Worm (Caenorhabditis elegans): ENCODE results near the gene ttr-34.

ttr-34 gene

DNA sequence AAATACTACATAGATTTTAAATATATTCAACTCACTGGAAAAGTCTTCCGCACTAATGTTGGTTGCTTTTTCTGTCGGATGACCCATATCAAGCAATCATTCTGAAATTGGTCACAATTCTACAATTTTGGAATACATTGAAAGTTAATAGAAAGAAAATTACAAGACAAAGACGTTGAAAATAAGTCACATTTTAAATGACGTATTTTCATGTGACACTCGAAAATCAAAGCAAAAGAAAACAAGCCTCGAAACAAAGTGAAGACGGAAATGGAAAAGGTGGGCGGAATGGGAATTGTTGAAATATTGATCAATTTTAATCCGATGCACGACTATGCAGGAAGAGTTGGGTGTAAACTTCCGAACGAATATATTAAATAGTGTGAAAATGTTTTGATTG is 30.4 kb downstream of the ttr-34 start, which contains the start of gene mob-2:
Gene mob-2, minus strand, starts transcription at position 101 of the 400 bp plus-strand sequence.
- no peak for TF ChIP-seq sem-4 (tag; optimal IDR thresholded peaks at IDR 0.05)
- TF ChIP-seq ztf-4 (tag; optimal IDR thresholded peaks at IDR 0.05): no peak
- TF ChIP-seq Y55F3AM.14 (GFP tag; optimal IDR thresholded peaks at IDR 0.05): no peak
- TF ChIP-seq nhr-12 (tag; optimal IDR thresholded peaks at IDR 0.05): no peak
- TF ChIP-seq nhr-237 (tag; optimal IDR thresholded peaks at IDR 0.05): no peak
- TF ChIP-seq ztf-11 (tag; optimal IDR thresholded peaks at IDR 0.05): no peak
- TF ChIP-seq lin-39 (tag; optimal IDR thresholded peaks at IDR 0.05): no peak
- no peak for TF ChIP-seq nhr-6 (tag; optimal IDR thresholded peaks at IDR 0.05)
- TF ChIP-seq mbf-1 (tag; optimal IDR thresholded peaks at IDR 0.05): no peak
- TF ChIP-seq nhr-11 (tag; optimal IDR thresholded peaks at IDR 0.05): no peak
- no peak for TF ChIP-seq unc-62 (GFP tag; optimal IDR thresholded peaks at IDR 0.05)
- no peak for TF ChIP-seq sma-9 (GFP tag; optimal IDR thresholded peaks at IDR 0.05)
- no peak for TF ChIP-seq sma-9 (tag; optimal IDR thresholded peaks at IDR 0.05)
- no peak for TF ChIP-seq skn-1 (tag; optimal IDR thresholded peaks at IDR 0.05)
- no peak for TF ChIP-seq gmeb-1 (tag; optimal IDR thresholded peaks at IDR 0.05)
- no peak for TF ChIP-seq nhr-25 (tag; optimal IDR thresholded peaks at IDR 0.05)
- no peak for TF ChIP-seq ama-1 (optimal IDR thresholded peaks at IDR 0.05)
- no peak for TF ChIP-seq nhr-77 (tag; optimal IDR thresholded peaks at IDR 0.05)
- TF ChIP-seq unc-55 (GFP tag; optimal IDR thresholded peaks at IDR 0.05): no peak
- TF ChIP-seq aly-2 (tag; optimal IDR thresholded peaks at IDR 0.05): no peak

DNA sequence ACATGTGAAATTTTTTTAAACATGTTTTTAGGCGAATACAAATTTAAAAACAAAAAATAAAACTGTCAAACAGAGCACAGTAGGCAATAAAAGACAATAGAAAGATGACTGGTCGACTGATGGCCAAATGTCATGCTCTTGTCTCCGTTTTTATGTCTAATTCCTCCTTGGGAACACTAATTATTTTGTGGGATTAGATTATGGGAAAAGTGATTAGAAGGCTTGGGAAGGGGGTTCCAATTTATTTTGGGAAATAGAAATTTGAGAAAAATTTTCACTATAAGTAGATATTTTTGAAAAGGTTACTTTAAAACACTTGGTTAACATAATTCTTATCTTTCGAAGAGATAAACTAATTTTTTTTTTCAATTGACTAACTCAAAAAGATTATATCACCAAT is 31.2 kb downstream of the ttr-34 start:
- TF ChIP-seq blmp-1 (tag; optimal IDR thresholded peaks at IDR 0.05; ENCODE audit: insufficient read depth): no peak
- TF ChIP-seq R02D3.7 (tag; optimal IDR thresholded peaks at IDR 0.05): no peak
- TF ChIP-seq lin-39 (tag; optimal IDR thresholded peaks at IDR 0.05): no peak
- TF ChIP-seq ceh-16 (tag; optimal IDR thresholded peaks at IDR 0.05): no peak
- TF ChIP-seq mdl-1 (tag; optimal IDR thresholded peaks at IDR 0.05): no peak
- TF ChIP-seq lin-13 (GFP tag; optimal IDR thresholded peaks at IDR 0.05): no peak
- TF ChIP-seq Y55F3AM.14 (GFP tag; optimal IDR thresholded peaks at IDR 0.05): no peak
- TF ChIP-seq snpc-4 (tag; optimal IDR thresholded peaks at IDR 0.05): no peak
- TF ChIP-seq elt-1 (tag; optimal IDR thresholded peaks at IDR 0.05): no peak
- TF ChIP-seq gmeb-1 (tag; optimal IDR thresholded peaks at IDR 0.05): no peak
- no peak for TF ChIP-seq lin-11 (tag; optimal IDR thresholded peaks at IDR 0.05)

DNA sequence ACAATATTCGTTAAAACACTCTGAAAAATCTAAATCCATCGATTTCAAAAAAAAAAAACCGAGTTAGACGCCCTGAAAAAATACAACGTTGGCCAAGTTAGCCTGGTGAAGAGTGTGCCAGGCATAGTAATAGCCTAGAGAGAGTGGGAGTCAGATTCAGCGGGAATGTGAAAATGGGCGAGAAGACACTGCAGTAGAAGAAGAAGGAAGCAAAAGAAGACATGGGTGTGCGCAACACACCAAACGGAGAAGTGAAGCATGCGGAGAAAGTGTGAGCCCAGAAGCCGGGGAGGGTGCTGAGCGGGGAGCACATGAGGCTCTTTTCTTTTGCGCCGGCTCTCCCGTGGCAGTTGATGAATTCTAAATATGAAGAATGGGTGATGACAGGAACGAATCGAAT is 31.6 kb downstream of the ttr-34 start:
- TF ChIP-seq lsy-2 (tag; optimal IDR thresholded peaks at IDR 0.05): peak in 1 of 2 experiments; percentile 33
- TF ChIP-seq C34F6.9 (tag; optimal IDR thresholded peaks at IDR 0.05): peak; percentile 50
- no peak for TF ChIP-seq ztf-1 (GFP tag; conservative IDR thresholded peaks at IDR 0.05)
- TF ChIP-seq unc-62 (GFP tag; optimal IDR thresholded peaks at IDR 0.05): no peak
- peak; percentile 32 for TF ChIP-seq nhr-129 (tag; optimal IDR thresholded peaks at IDR 0.05)
- TF ChIP-seq unc-55 (GFP tag; optimal IDR thresholded peaks at IDR 0.05): peak; percentile 58

DNA sequence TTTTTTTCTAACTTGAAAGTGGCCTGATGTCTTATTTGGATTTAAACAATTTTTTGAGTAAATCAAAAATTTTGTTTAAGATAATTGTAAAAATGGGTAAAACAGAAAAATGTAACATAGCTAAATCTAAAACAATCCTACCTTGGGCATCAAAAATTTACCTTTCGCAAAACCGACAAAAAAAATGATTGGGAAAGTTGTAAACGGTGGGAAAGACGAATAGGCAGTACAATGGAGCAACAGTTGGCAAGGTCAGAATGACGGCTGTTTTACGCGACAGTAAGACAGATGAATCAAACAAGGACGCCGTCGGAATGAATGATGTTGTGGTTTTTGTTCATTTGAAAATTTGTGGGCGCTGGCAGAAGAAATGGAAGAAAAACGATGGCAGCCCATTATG is 34.8 kb downstream of the ttr-34 start:
- no peak for TF ChIP-seq crh-2 (tag; optimal IDR thresholded peaks at IDR 0.05)
- no peak for TF ChIP-seq ZK546.5 (tag; optimal IDR thresholded peaks at IDR 0.05)
- no peak for TF ChIP-seq aly-2 (tag; optimal IDR thresholded peaks at IDR 0.05)
- TF ChIP-seq fos-1 (tag; optimal IDR thresholded peaks at IDR 0.05): no peak

DNA sequence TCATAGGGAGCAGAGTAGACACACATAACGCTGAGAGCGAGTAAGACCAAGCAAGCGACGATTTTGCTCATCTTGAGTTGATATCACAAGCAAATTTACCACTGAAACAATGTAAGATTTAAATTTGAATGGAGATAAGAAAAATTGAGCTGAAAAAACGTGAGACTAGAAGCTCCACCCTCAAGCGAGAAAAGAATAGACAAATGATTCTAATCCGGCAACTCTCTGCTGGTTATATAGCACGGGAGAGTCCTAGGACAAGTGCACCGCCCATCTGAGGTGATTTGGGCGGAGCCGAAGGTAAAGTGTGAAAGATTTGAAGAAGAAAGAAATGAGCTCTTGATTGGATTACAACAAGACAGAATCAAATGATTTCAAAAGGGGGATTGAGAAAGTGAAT is 38.8 kb downstream of the ttr-34 start, which contains the start of gene nlp-3:
Gene nlp-3, minus strand, starts transcription at position 101 of the 400 bp plus-strand sequence.
- TF ChIP-seq mab-5 (tag; optimal IDR thresholded peaks at IDR 0.05): no peak
- no peak for TF ChIP-seq nhr-237 (tag; optimal IDR thresholded peaks at IDR 0.05)

DNA sequence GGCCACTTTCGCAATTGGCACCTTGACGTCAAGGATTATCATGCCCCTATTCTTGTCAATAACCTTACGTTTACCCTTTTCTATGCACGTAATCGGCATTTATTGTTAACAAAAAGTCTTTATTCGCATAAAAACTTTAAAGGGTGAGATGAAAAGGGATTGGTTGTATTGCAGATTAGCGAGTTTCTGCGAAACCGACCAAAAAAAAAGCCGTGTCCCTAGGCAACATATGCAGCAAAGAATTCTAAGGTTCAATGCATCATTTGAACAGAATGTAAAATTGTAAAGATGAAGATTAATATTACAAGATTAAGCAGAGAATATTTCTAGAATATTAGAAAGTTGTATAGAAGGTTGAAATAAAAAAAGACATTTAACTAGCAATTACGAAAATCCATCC is 42.4 kb downstream of the ttr-34 start:
- TF ChIP-seq aly-2 (tag; optimal IDR thresholded peaks at IDR 0.05) (no peak), ceh-16 (tag; optimal IDR thresholded peaks at IDR 0.05) (no peak), nhr-10 (tag; optimal IDR thresholded peaks at IDR 0.05) (no peak), C34F6.9 (tag; optimal IDR thresholded peaks at IDR 0.05) (no peak), ztf-1 (GFP tag; conservative IDR thresholded peaks at IDR 0.05) (no peak), lsy-2 (tag; optimal IDR thresholded peaks at IDR 0.05) (no peak)

Data from whole organism, L2 larva.